Worm (Caenorhabditis elegans) whole organism, L2 larva: ENCODE measurements around the gene K05F1.9.

Experiments used
- ceh-82 ChIP-seq: fragments of 150-350 bp; optimal IDR thresholded peaks from 2 replicates; lab custom pipeline; 2014; ENCODE audit warnings: missing biosample characterization, missing genetic modification characterization
- dmd-4 ChIP-seq: sonication (generic microtip); optimal IDR thresholded peaks from 2 replicates; lab custom pipeline; 2017; ENCODE audit warnings: missing biosample characterization, missing genetic modification characterization
- fos-1 ChIP-seq: fragments of 150-350 bp; optimal IDR thresholded peaks from 2 replicates; lab custom pipeline; 2014; ENCODE audit warnings: missing biosample characterization, missing genetic modification characterization
- lsy-2 ChIP-seq, 2 experiments: fragments of 150-350 bp in 1 of 2; sonication (generic microtip) in 1 of 2; optimal IDR thresholded peaks; 2 replicates each; lab custom pipeline; 2014 to 2017; ENCODE audit warnings: missing biosample characterization in 2 of 2, missing genetic modification characterization in 2 of 2
- mdl-1 ChIP-seq, 2 experiments: fragments of 150-350 bp in 1 of 2; sonication (generic microtip) in 1 of 2; optimal IDR thresholded peaks; 2 replicates each; lab custom pipeline; 2017; ENCODE audit warnings: missing biosample characterization in 2 of 2, missing genetic modification characterization in 2 of 2
- nhr-21 ChIP-seq: fragments of 150-350 bp; optimal IDR thresholded peaks from 2 replicates; lab custom pipeline; 2014; ENCODE audit warnings: missing biosample characterization, missing genetic modification characterization
- nhr-23 ChIP-seq: fragments of 150-350 bp; optimal IDR thresholded peaks from 2 replicates; lab custom pipeline; 2014; ENCODE audit warnings: missing biosample characterization, missing genetic modification reagents, missing genetic modification characterization
- nhr-77 ChIP-seq: fragments of 150-350 bp; optimal IDR thresholded peaks from 2 replicates; lab custom pipeline; 2014; ENCODE audit warnings: missing biosample characterization, missing genetic modification characterization
- skn-1 ChIP-seq: sonication (generic microtip); optimal IDR thresholded peaks from 2 replicates; lab custom pipeline; 2017; ENCODE audit warnings: missing biosample characterization, missing genetic modification characterization
- sma-9 ChIP-seq, 2 experiments: fragments of 150-350 bp in 1 of 2; sonication (generic microtip) in 1 of 2; optimal IDR thresholded peaks; 2 replicates each; lab custom pipeline; 2014 to 2016; ENCODE audit warnings: missing genetic modification characterization in 2 of 2, mild to moderate bottlenecking in 1 of 2, missing biosample characterization in 1 of 2, missing compliant biosample characterization in 1 of 2, missing genetic modification reagents in 1 of 2, moderate library complexity in 1 of 2

DNA sequence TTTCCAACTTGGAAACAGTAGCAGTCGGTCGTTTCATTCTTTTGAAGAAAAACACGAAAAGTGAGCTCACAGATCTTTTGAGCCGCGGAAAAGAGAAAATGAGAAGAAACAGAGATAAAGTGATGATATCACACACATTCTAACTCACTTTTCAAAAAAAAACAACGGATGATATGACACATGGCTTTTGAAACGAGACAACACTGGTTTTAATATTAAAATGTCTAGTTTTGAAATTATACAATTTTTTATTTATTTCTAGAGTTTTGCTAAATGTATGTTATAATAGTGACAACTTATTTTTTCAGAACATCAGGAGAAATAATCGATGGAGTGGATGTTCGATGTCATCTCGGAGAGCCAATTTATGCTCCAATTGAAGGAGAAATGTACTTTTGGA is 8.5 kb downstream of the K05F1.9 start, which contains the start of gene K05F1.14:
- TF ChIP-seq dmd-4 (tag; lab: Kevin White, UChicago) (no peak), fos-1 (tag; lab: Kevin White, UChicago) (no peak), nhr-21 (tag; lab: Kevin White, UChicago) (no peak), lsy-2 (tag; optimal IDR thresholded peaks at IDR 0.05; lab: Kevin White, UChicago) (no peak), ceh-82 (no peak), sma-9 (GFP tag; optimal IDR thresholded peaks at IDR 0.05; lab: Kevin White, UChicago) (no peak), sma-9 (tag; optimal IDR thresholded peaks at IDR 0.05; lab: Kevin White, UChicago) (no peak), nhr-23 (no peak), skn-1 (tag; lab: Kevin White, UChicago) (no peak), nhr-77 (tag; lab: Kevin White, UChicago) (no peak), mdl-1 (tag; optimal IDR thresholded peaks at IDR 0.05; lab: Kevin White, UChicago) (no peak)
